Worm (Caenorhabditis elegans) whole organism, L4/young adult: Measurements from ENCODE around the gene M03B6.1.

Experiments
- W03F9.2 ChIP-seq: fragments of 150-350 bp; optimal IDR thresholded peaks from 2 replicates; lab custom pipeline; 2014; ENCODE audit warnings: missing biosample characterization, missing genetic modification characterization
- him-1 ChIP-seq: sonication (generic microtip); optimal IDR thresholded peaks from 2 replicates; lab custom pipeline; 2016; ENCODE audit warnings: missing genotype, missing genetic modification reagents, missing genetic modification characterization, missing compliant biosample characterization

DNA sequence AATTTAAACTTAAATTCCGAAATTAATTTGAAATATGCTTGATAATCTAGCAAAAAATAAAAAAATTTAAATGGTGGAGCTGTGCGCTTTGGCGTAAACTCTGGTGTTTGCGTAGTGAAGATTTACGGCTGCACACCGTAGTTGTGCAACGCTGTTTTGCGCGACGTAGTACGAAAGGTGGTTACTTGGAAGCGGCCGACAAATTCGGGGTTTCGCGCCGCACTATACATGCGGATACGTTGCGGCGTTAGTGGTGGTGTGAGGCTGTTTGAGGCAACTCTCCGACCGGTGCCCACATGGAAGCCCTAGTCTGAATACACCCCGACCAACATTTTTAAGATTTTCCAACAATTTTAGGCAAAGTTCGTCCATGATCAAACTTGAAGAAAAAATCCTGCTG, 8.0 kb upstream of the M03B6.1 start:
- TF ChIP-seq W03F9.2 (tag; lab: Kevin White, UChicago) (no peak), him-1 (tag; lab: Kevin White, UChicago) (no peak)
